Worm (Caenorhabditis elegans) whole organism, L4 larva: Measurements from ENCODE around the gene srbc-2.

Experiments used
- F37D6.2 ChIP-seq: sonication (generic microtip); optimal IDR thresholded peaks from 2 replicates; lab custom pipeline; 2016; ENCODE audit warnings: mild to moderate bottlenecking, missing genetic modification characterization, missing compliant biosample characterization
- Y105C5A.15 ChIP-seq: fragments of 200-800 bp; sonication (Bioruptor generic); IDR thresholded peaks from 2 replicates; pipeline ENCODE4 v1.3.6; 2022; ENCODE audit warnings: missing genetic modification characterization, missing compliant biosample characterization
- Y75B8A.6 ChIP-seq: fragments of 200-800 bp; sonication (Bioruptor generic); IDR thresholded peaks from 2 replicates; pipeline ENCODE4 v1.3.6; 2022; ENCODE audit warnings: missing genetic modification reagents, missing genetic modification characterization, missing compliant biosample characterization
- ZK546.5 ChIP-seq, 2 experiments: sonication (generic microtip); optimal IDR thresholded peaks; 2 replicates each; lab custom pipeline; 2017; ENCODE audit warnings: missing biosample characterization in 2 of 2, missing genetic modification characterization in 2 of 2
- aha-1 ChIP-seq: fragments of 150-350 bp; peaks from one replicate; lab custom pipeline; 2014; ENCODE audit warnings: missing biosample characterization, missing genetic modification characterization
- arid-1 ChIP-seq: fragments of 200-800 bp; sonication (Bioruptor generic); conservative IDR thresholded peaks from 2 replicates; pipeline ENCODE4 v1.3.6; 2022; ENCODE audit warnings: missing genetic modification reagents, missing genetic modification characterization, missing compliant biosample characterization
- attf-4 ChIP-seq: sonication (generic microtip); optimal IDR thresholded peaks from 3 replicates; lab custom pipeline; 2017; ENCODE audit warnings: missing biosample characterization, missing genetic modification characterization
- ceh-20 ChIP-seq: fragments of 200-800 bp; sonication (Bioruptor generic); IDR thresholded peaks from 2 replicates; pipeline ENCODE4 v1.3.6; 2022; ENCODE audit warnings: missing genetic modification reagents, missing genetic modification characterization, missing compliant biosample characterization
- ceh-32 ChIP-seq: sonication (generic microtip); optimal IDR thresholded peaks from 2 replicates; lab custom pipeline; 2016; ENCODE audit warnings: mild to moderate bottlenecking, missing genetic modification characterization, missing compliant biosample characterization; ENCODE audit not compliant: poor library complexity
- ctbp-1 ChIP-seq: fragments of 200-800 bp; sonication (Bioruptor generic); IDR thresholded peaks from 2 replicates; pipeline ENCODE4 v1.3.6; 2022; ENCODE audit warnings: missing genetic modification reagents, missing genetic modification characterization, missing compliant biosample characterization
- daf-12 ChIP-seq: fragments of 150-350 bp; optimal IDR thresholded peaks from 2 replicates; lab custom pipeline; 2014; ENCODE audit warnings: missing biosample characterization, missing genetic modification reagents, missing genetic modification characterization
- daf-19 ChIP-seq: fragments of 200-800 bp; sonication (Bioruptor generic); conservative IDR thresholded peaks from 2 replicates; pipeline ENCODE4 v1.3.6; 2022; ENCODE audit warnings: missing genetic modification characterization, missing compliant biosample characterization
- dmd-9 ChIP-seq: fragments of 200-800 bp; sonication (Bioruptor generic); IDR thresholded peaks from 2 replicates; pipeline ENCODE4 v1.3.6; 2022; ENCODE audit warnings: missing genetic modification reagents, missing genetic modification characterization, missing compliant biosample characterization
- dve-1 ChIP-seq: sonication (generic microtip); optimal IDR thresholded peaks from 2 replicates; lab custom pipeline; 2017; ENCODE audit warnings: antibody characterized with exemption, mild to moderate bottlenecking, missing genetic modification characterization, missing compliant biosample characterization; ENCODE audit not compliant: insufficient read depth
- gei-8 ChIP-seq: fragments of 200-800 bp; sonication (Bioruptor generic); optimal IDR thresholded peaks from 2 replicates; lab custom pipeline; 2018; ENCODE audit warnings: mild to moderate bottlenecking, missing genetic modification characterization, missing compliant biosample characterization
- hlh-11 ChIP-seq: fragments of 200-800 bp; sonication (Bioruptor generic); optimal IDR thresholded peaks from 2 replicates; lab custom pipeline; 2018; ENCODE audit warnings: mild to moderate bottlenecking, missing genetic modification characterization, missing compliant biosample characterization
- hlh-30 ChIP-seq: sonication (generic microtip); optimal IDR thresholded peaks from 2 replicates; lab custom pipeline; 2017; ENCODE audit warnings: antibody characterized with exemption, mild to moderate bottlenecking, missing genetic modification characterization, missing compliant biosample characterization; ENCODE audit not compliant: insufficient read depth
- jun-1 ChIP-seq: fragments of 150-350 bp; optimal IDR thresholded peaks from 2 replicates; lab custom pipeline; 2014; ENCODE audit warnings: missing biosample characterization, missing genetic modification reagents, missing genetic modification characterization
- lin-38 ChIP-seq: fragments of 200-800 bp; sonication (Bioruptor generic); IDR thresholded peaks from 2 replicates; pipeline ENCODE4 v1.3.6; 2022; ENCODE audit warnings: missing genetic modification reagents, missing genetic modification characterization, missing compliant biosample characterization
- lir-3 ChIP-seq: sonication (generic microtip); optimal IDR thresholded peaks from 2 replicates; lab custom pipeline; 2016; ENCODE audit warnings: mild to moderate bottlenecking, missing genetic modification characterization, missing compliant biosample characterization
- mep-1 ChIP-seq: fragments of 150-350 bp; sonication (generic microtip); optimal IDR thresholded peaks from 3 replicates; lab custom pipeline; 2014; ENCODE audit warnings: missing biosample characterization, missing genetic modification characterization
- nhr-10 ChIP-seq: fragments of 150-350 bp; optimal IDR thresholded peaks from 2 replicates; lab custom pipeline; 2014; ENCODE audit warnings: missing biosample characterization, missing genetic modification characterization
- nhr-111 ChIP-seq: fragments of 200-800 bp; sonication (Bioruptor generic); optimal IDR thresholded peaks from 2 replicates; lab custom pipeline; 2018; ENCODE audit warnings: mild to moderate bottlenecking, missing genetic modification characterization, missing compliant biosample characterization
- nhr-237 ChIP-seq: sonication (generic microtip); optimal IDR thresholded peaks from 2 replicates; lab custom pipeline; 2017; ENCODE audit warnings: missing biosample characterization, missing genetic modification characterization
- nhr-25 ChIP-seq: sonication (generic microtip); optimal IDR thresholded peaks from 2 replicates; lab custom pipeline; 2017; ENCODE audit warnings: missing genetic modification characterization, mild to moderate bottlenecking, missing compliant biosample characterization, antibody characterized with exemption, moderate library complexity, borderline replicate concordance; ENCODE audit not compliant: insufficient read depth
- nhr-41 ChIP-seq: fragments of 200-800 bp; sonication (Bioruptor generic); IDR thresholded peaks from 2 replicates; pipeline ENCODE4 v1.3.6; 2022; ENCODE audit warnings: missing genetic modification reagents, missing genetic modification characterization, missing compliant biosample characterization
- nhr-76 ChIP-seq: fragments of 150-350 bp; optimal IDR thresholded peaks from 2 replicates; lab custom pipeline; 2014; ENCODE audit warnings: missing biosample characterization, missing genetic modification characterization
- nhr-77 ChIP-seq: fragments of 150-350 bp; optimal IDR thresholded peaks from 2 replicates; lab custom pipeline; 2014; ENCODE audit warnings: missing biosample characterization, missing genetic modification characterization
- sdz-12 ChIP-seq: fragments of 200-800 bp; sonication (Bioruptor generic); optimal IDR thresholded peaks from 2 replicates; lab custom pipeline; 2018; ENCODE audit warnings: mild to moderate bottlenecking, missing genetic modification characterization, missing compliant biosample characterization
- set-16 ChIP-seq: fragments of 200-800 bp; sonication (Bioruptor generic); IDR thresholded peaks from 2 replicates; pipeline ENCODE4 v1.3.6; 2022; ENCODE audit warnings: missing genetic modification reagents, missing genetic modification characterization, missing compliant biosample characterization
- snpc-4 ChIP-seq: fragments of 150-350 bp; optimal IDR thresholded peaks from 2 replicates; lab custom pipeline; 2014; ENCODE audit warnings: missing biosample characterization, missing genetic modification characterization
- zag-1 ChIP-seq: fragments of 150-350 bp; optimal IDR thresholded peaks from 2 replicates; lab custom pipeline; 2014; ENCODE audit warnings: missing biosample characterization, missing genetic modification characterization
- zfp-2 ChIP-seq: sonication (generic microtip); optimal IDR thresholded peaks from 2 replicates; lab custom pipeline; 2016; ENCODE audit warnings: mild to moderate bottlenecking, missing genetic modification characterization, missing compliant biosample characterization
- zfp-3 ChIP-seq: fragments of 200-800 bp; sonication (Bioruptor generic); conservative IDR thresholded peaks from 2 replicates; pipeline ENCODE4 v1.3.6; 2022; ENCODE audit warnings: missing genetic modification reagents, missing genetic modification characterization, missing compliant biosample characterization
- zip-11 ChIP-seq: fragments of 200-800 bp; sonication (Bioruptor generic); IDR thresholded peaks from 2 replicates; pipeline ENCODE4 v1.3.6; 2022; ENCODE audit warnings: missing genetic modification characterization, missing compliant biosample characterization
- ztf-7 ChIP-seq: fragments of 150-350 bp; optimal IDR thresholded peaks from 2 replicates; lab custom pipeline; 2014; ENCODE audit warnings: missing biosample characterization, missing genetic modification characterization

Gene srbc-2

DNA sequence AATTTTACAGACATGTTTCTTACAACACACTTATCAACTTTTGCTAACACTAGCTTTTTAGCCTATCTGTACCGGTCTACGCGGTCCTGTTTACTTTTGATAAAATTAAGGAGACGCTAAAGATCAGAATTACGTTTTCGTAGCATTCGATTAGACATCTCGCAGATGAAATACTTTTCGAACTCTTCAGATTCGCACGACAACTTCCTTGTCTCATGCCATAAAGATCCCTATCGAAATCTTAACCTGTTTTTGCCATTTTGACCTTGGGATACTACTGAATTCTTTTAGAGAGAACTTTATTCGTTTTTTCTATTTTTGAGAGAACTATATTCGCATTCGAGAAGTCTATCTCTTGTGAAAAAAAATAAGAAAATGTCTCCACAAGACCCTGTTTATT is 43.5 kb downstream of the srbc-2 start, which contains the start of gene C17B7.5:
Gene C17B7.5, plus strand, starts transcription at position 301 of the 400 bp plus-strand sequence.
- TF ChIP-seq nhr-10, result no peak
- no peak for TF ChIP-seq ceh-32 (tag; lab: Kevin White, UChicago)
- TF ChIP-seq hlh-11 (tag; lab: Kevin White, UChicago), result no peak
- TF ChIP-seq sdz-12 (GFP tag; lab: Kevin White, UChicago), result no peak
- no peak for TF ChIP-seq aha-1 (tag; lab: Kevin White, UChicago)
- no peak for TF ChIP-seq daf-12 (tag; lab: Kevin White, UChicago)
- TF ChIP-seq nhr-237 (tag; lab: Kevin White, UChicago), result no peak
- no peak for TF ChIP-seq arid-1 (GFP tag; lab: Robert Waterston, UW)
- no peak for TF ChIP-seq jun-1 (tag; lab: Kevin White, UChicago)
- TF ChIP-seq zfp-2, result no peak
- no peak for TF ChIP-seq nhr-41
- no peak for TF ChIP-seq F37D6.2 (tag; lab: Kevin White, UChicago)
- no peak for TF ChIP-seq nhr-77
- no peak for TF ChIP-seq zag-1 (tag; lab: Kevin White, UChicago)
- TF ChIP-seq mep-1, result no peak
- no peak for TF ChIP-seq ztf-7
- no peak for TF ChIP-seq nhr-76 (tag; lab: Kevin White, UChicago)
- no peak for TF ChIP-seq ZK546.5 (tag; optimal IDR thresholded peaks at IDR 0.05; lab: Kevin White, UChicago)
- TF ChIP-seq dve-1 (tag; lab: Kevin White, UChicago), result no peak

DNA sequence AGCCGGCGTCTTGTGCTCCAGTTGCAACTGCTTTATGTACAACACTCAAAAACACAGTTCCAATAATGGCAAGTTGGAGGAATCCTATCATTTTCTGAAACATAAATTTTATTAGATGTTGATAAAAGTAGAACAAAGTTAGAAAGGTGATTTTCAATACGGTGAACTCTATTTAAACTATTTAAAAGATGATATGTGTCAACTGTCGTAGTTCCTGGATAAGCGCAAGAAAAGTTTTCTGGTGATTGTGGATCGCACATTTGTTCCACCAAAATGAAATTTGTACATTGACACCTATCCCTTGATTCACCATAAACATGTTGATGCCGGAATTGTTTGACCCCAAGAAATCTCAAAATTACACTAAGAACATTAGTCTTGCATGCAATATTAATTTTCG is 44.9 kb downstream of the srbc-2 start, which contains the start of gene C17B7.9:
Gene C17B7.9, minus strand, starts transcription at position 101 of the 400 bp plus-strand sequence.
- TF ChIP-seq daf-12 (tag; lab: Kevin White, UChicago) (no peak), nhr-111 (no peak), dmd-9 (no peak), set-16 (GFP tag; lab: Robert Waterston, UW) (no peak), lin-38 (no peak), ceh-20 (GFP tag; lab: Robert Waterston, UW) (no peak), snpc-4 (tag; lab: Kevin White, UChicago) (no peak), Y105C5A.15 (GFP tag; lab: Robert Waterston, UW) (no peak), Y75B8A.6 (GFP tag; lab: Robert Waterston, UW) (no peak), zfp-3 (GFP tag; lab: Robert Waterston, UW) (no peak), hlh-30 (no peak), hlh-11 (tag; lab: Kevin White, UChicago) (no peak), zip-11 (GFP tag; lab: Robert Waterston, UW) (no peak), daf-19 (GFP tag; lab: Robert Waterston, UW) (no peak), nhr-25 (tag; lab: Kevin White, UChicago) (no peak), lir-3 (tag; lab: Kevin White, UChicago) (no peak), attf-4 (no peak), nhr-77 (no peak), ctbp-1 (GFP tag; lab: Robert Waterston, UW) (no peak), gei-8 (no peak)
- TF ChIP-seq, all 104 proteins: peak for 0
